Fruit fly (Drosophila melanogaster) whole organism, embryonic: ENCODE results near the gene PH4alphaSG2.

ENCODE experiments used
- Abd-B ChIP-seq: fragments of 200-800 bp; sonication (Bioruptor generic); optimal IDR thresholded peaks from 2 replicates; lab custom pipeline; 2018; ENCODE audit warnings: missing biosample characterization, mild to moderate bottlenecking, missing genetic modification characterization, moderate library complexity
- C15 ChIP-seq: fragments of 200-800 bp; sonication (Bioruptor generic); IDR thresholded peaks from 3 replicates; pipeline ENCODE4 v1.3.6; 2022; ENCODE audit warnings: missing biosample characterization, missing genetic modification characterization
- CG10267 ChIP-seq: fragments of 200-800 bp; sonication (Bioruptor generic); optimal IDR thresholded peaks from 2 replicates; lab custom pipeline; 2018; ENCODE audit warnings: missing biosample characterization, mild to moderate bottlenecking, missing genetic modification characterization, moderate library complexity
- CG10462 ChIP-seq: fragments of 200-800 bp; sonication (Bioruptor generic); optimal IDR thresholded peaks from 2 replicates; lab custom pipeline; 2016; ENCODE audit warnings: missing biosample characterization, missing genetic modification characterization
- CG11456 ChIP-seq: fragments of 200-800 bp; sonication (Bioruptor generic); IDR thresholded peaks from 3 replicates; pipeline ENCODE4 v1.3.6; 2022; ENCODE audit warnings: missing biosample characterization, missing genetic modification characterization
- CG12744 ChIP-seq: fragments of 200-800 bp; sonication (Bioruptor generic); optimal IDR thresholded peaks from 2 replicates; lab custom pipeline; 2016; ENCODE audit warnings: missing biosample characterization, missing genetic modification characterization
- CG12942 ChIP-seq: fragments of 200-800 bp; sonication (Bioruptor generic); optimal IDR thresholded peaks from 3 replicates; lab custom pipeline; 2016; ENCODE audit warnings: missing biosample characterization, missing genetic modification characterization
- CG13624 ChIP-seq: fragments of 200-800 bp; sonication (Bioruptor generic); optimal IDR thresholded peaks from 2 replicates; lab custom pipeline; 2016; ENCODE audit warnings: missing biosample characterization, missing genetic modification characterization
- CG13775 ChIP-seq: fragments of 200-800 bp; sonication (Bioruptor generic); optimal IDR thresholded peaks from 3 replicates; lab custom pipeline; 2017; ENCODE audit warnings: missing biosample characterization, mild to moderate bottlenecking, missing genetic modification characterization
- CG14965 ChIP-seq: fragments of 200-800 bp; sonication (Bioruptor generic); optimal IDR thresholded peaks from 2 replicates; lab custom pipeline; 2016; ENCODE audit warnings: missing biosample characterization, missing genetic modification characterization, borderline replicate concordance
- CG1529 ChIP-seq: fragments of 200-800 bp; sonication (Bioruptor generic); optimal IDR thresholded peaks from 3 replicates; lab custom pipeline; 2018; ENCODE audit warnings: missing biosample characterization, missing genetic modification characterization
- CG16815 ChIP-seq: fragments of 200-800 bp; sonication (Bioruptor generic); optimal IDR thresholded peaks from 3 replicates; lab custom pipeline; 2017; ENCODE audit warnings: missing biosample characterization, mild to moderate bottlenecking, missing genetic modification characterization
- CG2129 ChIP-seq: fragments of 200-800 bp; sonication (Bioruptor generic); IDR thresholded peaks from 2 replicates; pipeline ENCODE4 v1.3.6; 2022; ENCODE audit warnings: missing biosample characterization, missing genetic modification characterization; ENCODE audit not compliant: partially characterized antibody
- CG4360 ChIP-seq: fragments of 200-800 bp; sonication (Bioruptor generic); IDR thresholded peaks from 2 replicates; pipeline ENCODE4 v1.3.6; 2022; ENCODE audit warnings: missing biosample characterization, missing genetic modification characterization
- CG4854 ChIP-seq: fragments of 200-800 bp; sonication (Bioruptor generic); optimal IDR thresholded peaks from 2 replicates; lab custom pipeline; 2016; ENCODE audit warnings: missing biosample characterization, missing genetic modification characterization, inconsistent platforms
- CG6272 ChIP-seq: fragments of 200-800 bp; sonication (Bioruptor generic); IDR thresholded peaks from 2 replicates; pipeline ENCODE4 v1.3.6; 2022; ENCODE audit warnings: missing biosample characterization, missing genetic modification characterization
- CG7372 ChIP-seq: fragments of 200-800 bp; sonication (Bioruptor generic); IDR thresholded peaks from 2 replicates; pipeline ENCODE4 v1.3.6; 2022; ENCODE audit warnings: missing biosample characterization, missing genetic modification characterization
- CG7556 ChIP-seq: fragments of 200-800 bp; sonication (Bioruptor generic); optimal IDR thresholded peaks from 2 replicates; lab custom pipeline; 2017; ENCODE audit warnings: missing biosample characterization, mild to moderate bottlenecking, missing genetic modification characterization
- CG8359 ChIP-seq: fragments of 200-800 bp; sonication (Bioruptor generic); optimal IDR thresholded peaks from 2 replicates; lab custom pipeline; 2017; ENCODE audit warnings: missing biosample characterization, mild to moderate bottlenecking, missing genetic modification characterization, borderline replicate concordance
- CG9876 ChIP-seq: fragments of 200-800 bp; sonication (Bioruptor generic); optimal IDR thresholded peaks from 2 replicates; lab custom pipeline; 2016; ENCODE audit warnings: missing biosample characterization, missing genetic modification characterization
- CTCF ChIP-seq: fragments of 200-800 bp; sonication (Bioruptor generic); optimal IDR thresholded peaks from 2 replicates; lab custom pipeline; 2017; ENCODE audit warnings: missing biosample characterization, mild to moderate bottlenecking, missing genetic modification characterization, moderate library complexity
- E2f1 ChIP-seq: fragments of 200-800 bp; sonication (Bioruptor generic); IDR thresholded peaks from 2 replicates; pipeline ENCODE4 v1.3.6; 2022; ENCODE audit warnings: missing biosample characterization, missing genetic modification characterization
- Eip74EF ChIP-seq, 2 experiments: fragments of 200-800 bp in 1 of 2; fragments of >200 bp in 1 of 2; sonication (Bioruptor generic) in 1 of 2; optimal IDR thresholded peaks; 2 replicates each; lab custom pipeline; 2017 to 2019; ENCODE audit warnings: missing biosample characterization in 2 of 2, missing genetic modification characterization in 2 of 2, mild to moderate bottlenecking in 1 of 2, moderate library complexity in 1 of 2
- Gsc ChIP-seq: fragments of 200-800 bp; sonication (Bioruptor generic); IDR thresholded peaks from 2 replicates; pipeline ENCODE4 v1.3.6; 2022; ENCODE audit warnings: missing biosample characterization, missing genetic modification characterization
- H2.0 ChIP-seq: fragments of 200-800 bp; sonication (Bioruptor generic); IDR thresholded peaks from 2 replicates; pipeline ENCODE4 v1.3.6; 2022; ENCODE audit warnings: missing biosample characterization, missing genetic modification characterization
- Hand ChIP-seq: fragments of 200-800 bp; sonication (Bioruptor generic); optimal IDR thresholded peaks from 2 replicates; lab custom pipeline; 2017; ENCODE audit warnings: mild to moderate bottlenecking, missing biosample characterization, missing genetic modification reagents, missing genetic modification characterization
- HmgD ChIP-seq: fragments of 200-800 bp; sonication (Bioruptor generic); optimal IDR thresholded peaks from 3 replicates; lab custom pipeline; 2016; ENCODE audit warnings: missing biosample characterization, missing genetic modification characterization
- Hsf ChIP-seq: fragments of 200-800 bp; sonication (Bioruptor generic); optimal IDR thresholded peaks from 3 replicates; lab custom pipeline; 2016; ENCODE audit warnings: missing biosample characterization, missing genetic modification characterization
- Lim3 ChIP-seq: fragments of 200-800 bp; sonication (Bioruptor generic); IDR thresholded peaks from 2 replicates; pipeline ENCODE4 v1.3.6; 2022; ENCODE audit warnings: missing biosample characterization, missing genetic modification characterization
- NfI ChIP-seq: fragments of 200-800 bp; sonication (Bioruptor generic); optimal IDR thresholded peaks from 3 replicates; lab custom pipeline; 2018; ENCODE audit warnings: missing biosample characterization, mild to moderate bottlenecking, missing genetic modification characterization, moderate library complexity
- Ravus ChIP-seq: fragments of 200-800 bp; sonication (Bioruptor generic); IDR thresholded peaks from 2 replicates; pipeline ENCODE4 v1.3.6; 2022; ENCODE audit warnings: missing biosample characterization, missing genetic modification characterization
- Rx ChIP-seq: fragments of 200-800 bp; sonication (Bioruptor generic); IDR thresholded peaks from 2 replicates; pipeline ENCODE4 v1.3.6; 2022; ENCODE audit warnings: missing biosample characterization, missing genetic modification characterization
- Sin3A ChIP-seq: fragments of >200 bp; optimal IDR thresholded peaks from 2 replicates; lab custom pipeline; 2018
- Stat92E ChIP-seq, 3 experiments: fragments of >200 bp in 2 of 3; fragments of 200-800 bp in 1 of 3; sonication (Bioruptor generic) in 1 of 3; optimal IDR thresholded peaks; 2 replicates each; lab custom pipeline; 2017 to 2019; ENCODE audit warnings: missing biosample characterization in 3 of 3, missing genetic modification characterization in 3 of 3, mild to moderate bottlenecking in 1 of 3, moderate library complexity in 1 of 3
- Xbp1 ChIP-seq: fragments of 200-800 bp; sonication (Bioruptor generic); optimal IDR thresholded peaks from 3 replicates; lab custom pipeline; 2016; ENCODE audit warnings: missing biosample characterization, mild to moderate bottlenecking, missing genetic modification characterization
- ab ChIP-seq: fragments of 200-800 bp; sonication (Bioruptor generic); optimal IDR thresholded peaks from 2 replicates; lab custom pipeline; 2016; ENCODE audit warnings: missing biosample characterization, missing genetic modification characterization
- chinmo ChIP-seq: fragments of 200-800 bp; sonication (Bioruptor generic); IDR thresholded peaks from 4 replicates; pipeline ENCODE4 v1.3.6; 2022; ENCODE audit warnings: missing biosample characterization, missing genetic modification characterization; ENCODE audit not compliant: partially characterized antibody
- ci ChIP-seq: fragments of 200-800 bp; sonication (Bioruptor generic); IDR thresholded peaks from 3 replicates; pipeline ENCODE4 v1.3.6; 2022; ENCODE audit warnings: missing biosample characterization, missing genetic modification characterization
- ems ChIP-seq: fragments of 200-800 bp; sonication (Bioruptor generic); optimal IDR thresholded peaks from 3 replicates; lab custom pipeline; 2016; ENCODE audit warnings: missing biosample characterization, missing genetic modification characterization
- ftz-f1 ChIP-seq: fragments of 200-800 bp; sonication (Bioruptor generic); optimal IDR thresholded peaks from 2 replicates; lab custom pipeline; 2016; ENCODE audit warnings: missing biosample characterization, missing genetic modification characterization
- hb ChIP-seq: fragments of 200-800 bp; sonication (Bioruptor generic); IDR thresholded peaks from 3 replicates; pipeline ENCODE4 v1.3.6; 2022; ENCODE audit warnings: missing biosample characterization, missing genetic modification characterization; ENCODE audit not compliant: partially characterized antibody
- her ChIP-seq: fragments of 200-800 bp; sonication (Bioruptor generic); optimal IDR thresholded peaks from 2 replicates; lab custom pipeline; 2016; ENCODE audit warnings: missing biosample characterization, missing genetic modification characterization
- lola ChIP-seq, 3 experiments: fragments of >200 bp in 2 of 3; fragments of 200-800 bp in 1 of 3; sonication (Bioruptor generic) in 1 of 3; optimal IDR thresholded peaks; 2 replicates each; lab custom pipeline; 2017 to 2019; ENCODE audit warnings: missing biosample characterization in 3 of 3, missing genetic modification characterization in 3 of 3, mild to moderate bottlenecking in 1 of 3, moderate library complexity in 1 of 3
- otp ChIP-seq: fragments of 200-800 bp; sonication (Bioruptor generic); IDR thresholded peaks from 3 replicates; pipeline ENCODE4, ENCODE4 v1.3.6; 2022; ENCODE audit warnings: missing biosample characterization, missing genetic modification characterization
- pros ChIP-seq: fragments of 200-800 bp; sonication (Bioruptor generic); optimal IDR thresholded peaks from 3 replicates; lab custom pipeline; 2019; ENCODE audit warnings: missing biosample characterization, mild to moderate bottlenecking, missing genetic modification characterization, moderate library complexity
- rib ChIP-seq: fragments of 200-800 bp; sonication (Bioruptor generic); IDR thresholded peaks from 2 replicates; pipeline ENCODE4 v1.3.6; 2022; ENCODE audit warnings: missing biosample characterization, missing genetic modification characterization
- row ChIP-seq: fragments of 200-800 bp; sonication (Bioruptor generic); IDR thresholded peaks from 3 replicates; pipeline ENCODE4 v1.3.6; 2022; ENCODE audit warnings: missing biosample characterization, missing genetic modification characterization
- scrt ChIP-seq: fragments of 200-800 bp; sonication (Bioruptor generic); optimal IDR thresholded peaks from 2 replicates; lab custom pipeline; 2018; ENCODE audit warnings: missing biosample characterization, mild to moderate bottlenecking, missing genetic modification characterization, moderate library complexity
- sd ChIP-seq: fragments of 200-800 bp; sonication (Bioruptor generic); optimal IDR thresholded peaks from 3 replicates; lab custom pipeline; 2018; ENCODE audit warnings: missing biosample characterization, mild to moderate bottlenecking, missing genetic modification characterization, moderate library complexity
- sisA ChIP-seq: fragments of 200-800 bp; sonication (Bioruptor generic); IDR thresholded peaks from 2 replicates; pipeline ENCODE4 v1.3.6; 2022; ENCODE audit warnings: missing biosample characterization, missing genetic modification characterization
- tna ChIP-seq: fragments of 200-800 bp; sonication (Bioruptor generic); IDR thresholded peaks from 2 replicates; pipeline ENCODE4 v1.3.6; 2022; ENCODE audit warnings: missing biosample characterization, missing genetic modification characterization; ENCODE audit not compliant: partially characterized antibody

Gene PH4alphaSG2

DNA sequence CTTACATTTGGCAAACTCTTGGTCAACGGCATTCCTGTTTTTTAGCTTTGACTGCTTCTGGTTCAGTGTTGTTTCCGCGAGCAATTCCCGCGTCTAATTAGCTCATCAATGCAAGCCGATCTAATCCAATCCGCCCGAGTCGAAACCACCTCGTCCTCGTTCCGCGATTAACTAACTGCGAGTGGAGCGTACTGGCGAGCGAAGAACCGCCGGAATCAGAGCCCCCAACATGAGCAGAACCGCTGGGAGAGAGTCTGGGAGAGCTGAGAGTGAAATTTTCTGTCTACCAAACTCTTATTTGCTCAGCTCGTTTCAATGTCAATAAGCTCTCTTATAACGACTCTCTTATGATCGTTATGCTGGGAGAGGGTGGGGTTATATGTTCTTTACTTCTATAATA, 39.6 kb upstream of the PH4alphaSG2 start (continued):
- TF ChIP-seq CG14965 (peak; percentile 72), CG16815 (GFP tag; lab: Kevin White, UChicago) (peak; percentile 20), Gsc (GFP tag; lab: Robert Waterston, UW) (no peak), CG10462 (GFP tag; lab: Kevin White, UChicago) (peak; percentile 69), chinmo (GFP tag; lab: Robert Waterston, UW) (peak; percentile 69; the same call in 3 of the 4 replicates), CG13775 (GFP tag; lab: Kevin White, UChicago) (peak; percentile 59), Hand (GFP tag; lab: Kevin White, UChicago) (peak; percentile 40), ab (GFP tag; lab: Kevin White, UChicago) (no peak), rib (GFP tag; lab: Robert Waterston, UW) (peak; percentile 90), Lim3 (GFP tag; lab: Robert Waterston, UW) (no peak), ems (GFP tag; lab: Kevin White, UChicago) (peak; percentile 75), HmgD (GFP tag; lab: Kevin White, UChicago) (no peak), CG10267 (tag; lab: Kevin White, UChicago) (no peak), lola (GFP tag; optimal IDR thresholded peaks at IDR 0.05; lab: Kevin White, UChicago) (no peak), CG2129 (GFP tag; lab: Robert Waterston, UW) (no peak), pros (GFP tag; lab: Kevin White, UChicago) (no peak), Xbp1 (GFP tag; lab: Kevin White, UChicago) (peak; percentile 25), scrt (GFP tag; lab: Kevin White, UChicago) (peak; percentile 62), CG4854 (GFP tag; lab: Kevin White, UChicago) (peak; percentile 79), CG12942 (peak; percentile 79), CG1529 (GFP tag; lab: Kevin White, UChicago) (peak; percentile 69), CG13624 (GFP tag; lab: Kevin White, UChicago) (peak; percentile 63), CG9876 (GFP tag; lab: Kevin White, UChicago) (peak; percentile 41), sisA (GFP tag; lab: Robert Waterston, UW) (peak; percentile 23), Eip74EF (GFP tag; optimal IDR thresholded peaks at IDR 0.05; lab: Kevin White, UChicago) (no peak), sd (tag; lab: Kevin White, UChicago) (peak; percentile 23), CG11456 (GFP tag; lab: Robert Waterston, UW) (peak; percentile 85), hb (GFP tag; lab: Robert Waterston, UW) (no peak), Ravus (GFP tag; lab: Robert Waterston, UW) (peak; percentile 26; the same call in 1 of the 2 replicates), Stat92E (GFP tag; optimal IDR thresholded peaks at IDR 0.05; lab: Kevin White, UChicago) (no peak), CG12744 (GFP tag; lab: Kevin White, UChicago) (peak; percentile 83), CG8359 (peak; percentile 49), CG4360 (GFP tag; lab: Robert Waterston, UW) (peak; percentile 69), Abd-B (GFP tag; lab: Kevin White, UChicago) (no peak), E2f1 (peak; percentile 71), CTCF (peak; percentile 52), NfI (GFP tag; lab: Kevin White, UChicago) (peak; percentile 47), otp (GFP tag; lab: Robert Waterston, UW) (0 out of 3 replicates have a peak, but pooled peaks have one; percentile 26), ftz-f1 (GFP tag; lab: Kevin White, UChicago) (peak; percentile 64), her (GFP tag; lab: Kevin White, UChicago) (peak; percentile 79), CG6272 (GFP tag; lab: Robert Waterston, UW) (no peak), H2.0 (GFP tag; lab: Robert Waterston, UW) (peak; percentile 39; the same call in 1 of the 2 replicates), C15 (GFP tag; lab: Robert Waterston, UW) (peak; percentile 85; the same call in 1 of the 3 replicates), CG7372 (GFP tag; lab: Robert Waterston, UW) (peak; percentile 25; the same call in 1 of the 2 replicates), Sin3A (no peak), Hsf (GFP tag; lab: Kevin White, UChicago) (peak; percentile 53), Rx (peak; percentile 53; the same call in 1 of the 2 replicates), CG7556 (peak; percentile 57), ci (GFP tag; lab: Robert Waterston, UW) (peak; percentile 91), row (GFP tag; lab: Robert Waterston, UW) (peak; percentile 25; the same call in 1 of the 3 replicates), tna (GFP tag; lab: Robert Waterston, UW) (no peak)
